Worm (Caenorhabditis elegans): Measurements from ENCODE around the gene srb-17.

Gene srb-17

ce11 chrIV:10417781-10418180 is 39.3 kb downstream of the srb-17 start, which contains the start of gene F13B12.6:
F13B12.6 (minus strand) TSS chrIV:10417881.
- TF ChIP-seq lin-13 (GFP tag; optimal IDR thresholded peaks at IDR 0.05) (no peak), alr-1 (tag; optimal IDR thresholded peaks at IDR 0.05) (no peak), sma-9 (GFP tag; optimal IDR thresholded peaks at IDR 0.05) (no peak), sma-9 (tag; optimal IDR thresholded peaks at IDR 0.05) (no peak), nhr-237 (tag; optimal IDR thresholded peaks at IDR 0.05) (no peak)

ce11 chrIV:10413828-10414227 is 43.2 kb downstream of the srb-17 start, which contains the start of gene R10H10.7:
R10H10.7 (minus strand) TSS chrIV:10413928.
- TF ChIP-seq nhr-12 (tag; optimal IDR thresholded peaks at IDR 0.05) = no peak
- no peak for TF ChIP-seq ama-1 (optimal IDR thresholded peaks at IDR 0.05)
- no peak for TF ChIP-seq lsy-2 (tag; optimal IDR thresholded peaks at IDR 0.05)
- TF ChIP-seq ztf-1 (GFP tag; conservative IDR thresholded peaks at IDR 0.05) = no peak
- TF ChIP-seq lin-11 (tag; optimal IDR thresholded peaks at IDR 0.05) = no peak
- TF ChIP-seq nhr-129 (tag; optimal IDR thresholded peaks at IDR 0.05) = no peak

ce11 chrIV:10409377-10409776 is 47.7 kb downstream of the srb-17 start, which contains the start of gene rfk-1:
rfk-1 (minus strand) TSS chrIV:10409477.
- TF ChIP-seq aly-2 (tag; optimal IDR thresholded peaks at IDR 0.05) (no peak), unc-55 (GFP tag; optimal IDR thresholded peaks at IDR 0.05) (no peak), ZK546.5 (tag; optimal IDR thresholded peaks at IDR 0.05) (no peak), lsy-2 (tag; optimal IDR thresholded peaks at IDR 0.05) (no peak), nhr-129 (tag; optimal IDR thresholded peaks at IDR 0.05) (no peak), unc-62 (GFP tag; optimal IDR thresholded peaks at IDR 0.05) (no peak), fos-1 (tag; optimal IDR thresholded peaks at IDR 0.05) (no peak), alr-1 (tag; optimal IDR thresholded peaks at IDR 0.05) (no peak), mdl-1 (tag; optimal IDR thresholded peaks at IDR 0.05) (no peak)
